Worm (Caenorhabditis elegans) whole organism, L2 larva: Measurements from ENCODE around the gene nas-19.

Source experiments
- C34F6.9 ChIP-seq: fragments of 150-350 bp; optimal IDR thresholded peaks from 2 replicates; lab custom pipeline; 2014; ENCODE audit warnings: missing biosample characterization, missing genetic modification characterization
- R02D3.7 ChIP-seq: fragments of 150-350 bp; optimal IDR thresholded peaks from 2 replicates; lab custom pipeline; 2014; ENCODE audit warnings: missing biosample characterization, missing genetic modification characterization
- Y55F3AM.14 ChIP-seq: fragments of 200-800 bp; sonication (Bioruptor generic); optimal IDR thresholded peaks from 2 replicates; lab custom pipeline; 2018; ENCODE audit warnings: mild to moderate bottlenecking, missing genetic modification characterization, missing compliant biosample characterization
- alr-1 ChIP-seq: fragments of 150-350 bp; optimal IDR thresholded peaks from 2 replicates; lab custom pipeline; 2014; ENCODE audit warnings: missing biosample characterization, missing genetic modification characterization
- ama-1 ChIP-seq: fragments of 150-350 bp; optimal IDR thresholded peaks from 2 replicates; lab custom pipeline; 2018; ENCODE audit warnings: inconsistent platforms
- blmp-1 ChIP-seq: sonication (generic microtip); optimal IDR thresholded peaks from 2 replicates; lab custom pipeline; 2017; ENCODE audit warnings: missing genetic modification characterization, mild to moderate bottlenecking, missing compliant biosample characterization, antibody characterized with exemption, moderate library complexity; ENCODE audit not compliant: insufficient read depth
- ceh-16 ChIP-seq: fragments of 150-350 bp; optimal IDR thresholded peaks from 2 replicates; lab custom pipeline; 2014; ENCODE audit warnings: missing biosample characterization, missing genetic modification characterization
- ceh-82 ChIP-seq: fragments of 150-350 bp; optimal IDR thresholded peaks from 2 replicates; lab custom pipeline; 2014; ENCODE audit warnings: missing biosample characterization, missing genetic modification characterization
- crh-2 ChIP-seq: sonication (generic microtip); optimal IDR thresholded peaks from 2 replicates; lab custom pipeline; 2017; ENCODE audit warnings: missing biosample characterization, missing genetic modification characterization
- dmd-4 ChIP-seq: sonication (generic microtip); optimal IDR thresholded peaks from 2 replicates; lab custom pipeline; 2017; ENCODE audit warnings: missing biosample characterization, missing genetic modification characterization
- egl-27 ChIP-seq: sonication (generic microtip); optimal IDR thresholded peaks from 3 replicates; lab custom pipeline; 2017; ENCODE audit warnings: missing biosample characterization, missing genetic modification reagents, missing genetic modification characterization
- elt-1 ChIP-seq: fragments of 150-350 bp; optimal IDR thresholded peaks from 2 replicates; lab custom pipeline; 2014; ENCODE audit warnings: missing biosample characterization, missing genetic modification characterization
- fos-1 ChIP-seq: fragments of 150-350 bp; optimal IDR thresholded peaks from 2 replicates; lab custom pipeline; 2014; ENCODE audit warnings: missing biosample characterization, missing genetic modification characterization
- gmeb-1 ChIP-seq: fragments of 150-350 bp; optimal IDR thresholded peaks from 2 replicates; lab custom pipeline; 2014; ENCODE audit warnings: missing biosample characterization, missing genetic modification characterization
- lin-11 ChIP-seq: fragments of 150-350 bp; sonication (generic microtip); optimal IDR thresholded peaks from 2 replicates; lab custom pipeline; 2014; ENCODE audit warnings: missing biosample characterization, missing genetic modification characterization, inconsistent platforms, mixed read lengths
- lin-13 ChIP-seq: fragments of 150-350 bp; optimal IDR thresholded peaks from 2 replicates; lab custom pipeline; 2014; ENCODE audit warnings: missing biosample characterization, missing genetic modification reagents, missing genetic modification characterization
- lsy-2 ChIP-seq, 2 experiments: fragments of 150-350 bp in 1 of 2; sonication (generic microtip) in 1 of 2; optimal IDR thresholded peaks; 2 replicates each; lab custom pipeline; 2014 to 2017; ENCODE audit warnings: missing biosample characterization in 2 of 2, missing genetic modification characterization in 2 of 2
- mab-5 ChIP-seq: fragments of 150-350 bp; optimal IDR thresholded peaks from 2 replicates; lab custom pipeline; 2014; ENCODE audit warnings: missing biosample characterization, missing genetic modification characterization
- mbf-1 ChIP-seq: sonication (generic microtip); optimal IDR thresholded peaks from 2 replicates; lab custom pipeline; 2017; ENCODE audit warnings: missing biosample characterization, missing genetic modification characterization
- nhr-10 ChIP-seq: sonication (generic microtip); optimal IDR thresholded peaks from 2 replicates; lab custom pipeline; 2017; ENCODE audit warnings: missing biosample characterization, missing genetic modification characterization
- nhr-11 ChIP-seq: fragments of 150-350 bp; optimal IDR thresholded peaks from 2 replicates; lab custom pipeline; 2014; ENCODE audit warnings: missing biosample characterization, missing genetic modification characterization
- nhr-12 ChIP-seq: fragments of 150-350 bp; optimal IDR thresholded peaks from 2 replicates; lab custom pipeline; 2014; ENCODE audit warnings: missing biosample characterization, missing genetic modification characterization
- nhr-129 ChIP-seq: fragments of 150-350 bp; optimal IDR thresholded peaks from 2 replicates; lab custom pipeline; 2014; ENCODE audit warnings: missing biosample characterization, missing genetic modification characterization
- nhr-23 ChIP-seq: fragments of 150-350 bp; optimal IDR thresholded peaks from 2 replicates; lab custom pipeline; 2014; ENCODE audit warnings: missing biosample characterization, missing genetic modification reagents, missing genetic modification characterization
- nhr-237 ChIP-seq: fragments of 150-350 bp; optimal IDR thresholded peaks from 2 replicates; lab custom pipeline; 2014; ENCODE audit warnings: missing biosample characterization, missing genetic modification characterization
- peb-1 ChIP-seq: fragments of 150-350 bp; optimal IDR thresholded peaks from 2 replicates; lab custom pipeline; 2014; ENCODE audit warnings: missing biosample characterization, missing genetic modification characterization
- sem-4 ChIP-seq: fragments of 150-350 bp; optimal IDR thresholded peaks from 2 replicates; lab custom pipeline; 2014; ENCODE audit warnings: missing biosample characterization, missing genetic modification reagents, missing genetic modification characterization
- skn-1 ChIP-seq: sonication (generic microtip); optimal IDR thresholded peaks from 2 replicates; lab custom pipeline; 2017; ENCODE audit warnings: missing biosample characterization, missing genetic modification characterization
- sma-9 ChIP-seq, 2 experiments: fragments of 150-350 bp in 1 of 2; sonication (generic microtip) in 1 of 2; optimal IDR thresholded peaks; 2 replicates each; lab custom pipeline; 2014 to 2016; ENCODE audit warnings: missing genetic modification characterization in 2 of 2, mild to moderate bottlenecking in 1 of 2, missing biosample characterization in 1 of 2, missing compliant biosample characterization in 1 of 2, missing genetic modification reagents in 1 of 2, moderate library complexity in 1 of 2
- snpc-4 ChIP-seq: fragments of 150-350 bp; optimal IDR thresholded peaks from 2 replicates; lab custom pipeline; 2014; ENCODE audit warnings: missing biosample characterization, missing genetic modification characterization
- unc-55 ChIP-seq: fragments of 150-350 bp; sonication (generic microtip); optimal IDR thresholded peaks from 3 replicates; lab custom pipeline; 2014; ENCODE audit warnings: missing biosample characterization, missing genetic modification reagents, missing genetic modification characterization
- unc-62 ChIP-seq: fragments of 150-350 bp; optimal IDR thresholded peaks from 2 replicates; lab custom pipeline; 2014; ENCODE audit warnings: missing biosample characterization, missing genetic modification reagents, missing genetic modification characterization
- zag-1 ChIP-seq: fragments of 150-350 bp; optimal IDR thresholded peaks from 2 replicates; lab custom pipeline; 2014; ENCODE audit warnings: missing biosample characterization, missing genetic modification characterization
- ztf-1 ChIP-seq: fragments of 200-800 bp; sonication (Bioruptor generic); conservative IDR thresholded peaks from 2 replicates; pipeline ENCODE4 v1.3.6; 2022; ENCODE audit warnings: missing genetic modification characterization, missing compliant biosample characterization
- ztf-11 ChIP-seq: sonication (generic microtip); optimal IDR thresholded peaks from 2 replicates; lab custom pipeline; 2017; ENCODE audit warnings: missing biosample characterization, missing genetic modification characterization
- ztf-4 ChIP-seq: fragments of 150-350 bp; optimal IDR thresholded peaks from 2 replicates; lab custom pipeline; 2014; ENCODE audit warnings: missing biosample characterization, missing genetic modification characterization

The nas-19 gene

DNA sequence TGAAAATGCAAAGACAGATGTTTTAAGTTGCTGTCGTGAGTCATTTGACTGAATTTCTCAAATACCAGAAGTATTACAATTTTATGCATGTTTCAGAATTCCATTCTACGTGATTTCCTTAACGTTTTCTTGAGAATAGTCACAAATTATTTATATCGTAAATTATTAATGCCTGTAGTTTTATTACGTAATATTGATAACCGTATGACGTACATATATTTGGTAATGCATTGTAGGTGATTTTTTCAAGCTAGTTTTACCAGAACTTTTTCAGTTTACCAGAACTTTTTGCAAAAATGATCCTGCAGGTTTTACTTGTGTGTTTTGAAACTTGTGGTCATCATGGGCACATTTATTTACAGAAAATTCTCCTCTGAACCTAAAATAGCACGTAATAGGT lies 28.6 kb downstream of the nas-19 start:
- TF ChIP-seq zag-1 = no peak
- TF ChIP-seq mbf-1 (tag; lab: Kevin White, UChicago) = no peak
- TF ChIP-seq peb-1 = no peak
- TF ChIP-seq lin-11 (tag; lab: Kevin White, UChicago) = no peak
- TF ChIP-seq unc-62 (GFP tag; lab: Kevin White, UChicago) = no peak
- no peak for TF ChIP-seq fos-1 (tag; lab: Kevin White, UChicago)
- no peak for TF ChIP-seq gmeb-1 (tag; lab: Kevin White, UChicago)
- TF ChIP-seq elt-1 (tag; lab: Kevin White, UChicago) = no peak
- no peak for TF ChIP-seq dmd-4
- no peak for TF ChIP-seq blmp-1 (tag; lab: Kevin White, UChicago)
- no peak for TF ChIP-seq ama-1 (lab: Kevin White, UChicago)
- no peak for TF ChIP-seq nhr-12 (tag; lab: Kevin White, UChicago)
- TF ChIP-seq nhr-10 = no peak

ce11 chrV:11372284-11372878 lies 30.1 kb downstream of the nas-19 start:
- no peak for TF ChIP-seq R02D3.7
- no peak for TF ChIP-seq nhr-129 (tag; lab: Kevin White, UChicago)
- TF ChIP-seq Y55F3AM.14 (GFP tag; lab: Kevin White, UChicago) = no peak
- no peak for TF ChIP-seq mbf-1 (tag; lab: Kevin White, UChicago)
- TF ChIP-seq ama-1 (lab: Kevin White, UChicago) = no peak
- no peak for TF ChIP-seq egl-27
- no peak for TF ChIP-seq mab-5
- TF ChIP-seq C34F6.9 = no peak
- TF ChIP-seq unc-55 (GFP tag; lab: Kevin White, UChicago) = no peak
- no peak for TF ChIP-seq ztf-1 (GFP tag; lab: Robert Waterston, UW)
- TF ChIP-seq alr-1 (tag; lab: Kevin White, UChicago) = no peak
- no peak for TF ChIP-seq elt-1 (tag; lab: Kevin White, UChicago)
- no peak for TF ChIP-seq sma-9 (GFP tag; optimal IDR thresholded peaks at IDR 0.05; lab: Kevin White, UChicago)
- TF ChIP-seq sma-9 (tag; optimal IDR thresholded peaks at IDR 0.05; lab: Kevin White, UChicago) = no peak

DNA sequence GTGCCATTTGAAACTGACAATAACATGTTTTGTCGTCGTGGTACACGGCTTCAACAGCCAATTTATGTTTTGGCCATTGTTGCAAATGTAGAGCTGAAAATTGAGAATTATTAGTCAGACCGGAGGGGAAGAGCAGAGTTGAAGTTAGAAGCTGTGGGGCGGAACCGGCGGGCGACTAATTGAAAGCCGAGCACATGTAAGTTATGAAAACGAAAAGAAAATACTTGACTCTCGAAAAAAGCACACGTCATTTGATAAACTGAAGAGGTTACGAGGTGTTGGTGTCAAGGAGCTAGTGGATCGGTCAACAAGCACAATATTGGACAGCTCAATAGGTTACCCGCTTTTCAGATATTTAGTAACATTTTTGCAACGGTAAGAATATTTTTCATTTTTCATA lies 36.4 kb downstream of the nas-19 start, which contains the start of gene dop-5:
Gene dop-5, minus strand, starts transcription at position 101 of the 400 bp plus-strand sequence.
- TF ChIP-seq crh-2 (tag; lab: Kevin White, UChicago) (no peak), lin-13 (GFP tag; lab: Kevin White, UChicago) (no peak), nhr-12 (tag; lab: Kevin White, UChicago) (no peak), unc-62 (GFP tag; lab: Kevin White, UChicago) (no peak), skn-1 (tag; lab: Kevin White, UChicago) (no peak), ztf-4 (tag; lab: Kevin White, UChicago) (no peak)

DNA sequence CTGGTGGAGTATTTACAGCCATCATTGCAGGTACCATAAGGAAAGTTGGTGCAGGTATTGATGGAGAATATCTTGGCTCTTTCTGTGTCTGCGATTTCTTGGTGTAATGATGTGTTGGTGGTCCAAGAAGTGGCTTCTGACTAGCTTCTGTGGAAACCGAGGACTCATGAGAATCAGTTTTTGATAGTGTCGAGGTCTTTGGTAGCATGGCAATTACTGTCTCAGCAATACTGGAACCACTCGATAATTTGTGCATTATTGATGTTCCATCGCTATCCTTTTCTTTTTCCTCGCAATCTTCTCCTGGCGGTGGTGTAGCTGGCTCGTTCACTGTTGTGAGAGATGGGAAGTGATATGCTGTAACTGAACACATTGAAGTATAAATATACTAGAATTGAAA lies 38.9 kb downstream of the nas-19 start:
- TF ChIP-seq peb-1 (no peak), C34F6.9 (no peak), sma-9 (GFP tag; optimal IDR thresholded peaks at IDR 0.05; lab: Kevin White, UChicago) (no peak), sma-9 (tag; optimal IDR thresholded peaks at IDR 0.05; lab: Kevin White, UChicago) (no peak), lsy-2 (tag; optimal IDR thresholded peaks at IDR 0.05; lab: Kevin White, UChicago) (no peak), nhr-237 (tag; lab: Kevin White, UChicago) (no peak), nhr-129 (tag; lab: Kevin White, UChicago) (no peak), ceh-82 (tag; lab: Kevin White, UChicago) (no peak), Y55F3AM.14 (GFP tag; lab: Kevin White, UChicago) (no peak), nhr-23 (tag; lab: Kevin White, UChicago) (no peak), ztf-11 (tag; lab: Kevin White, UChicago) (no peak), nhr-11 (tag; lab: Kevin White, UChicago) (no peak)
- TF ChIP-seq, all 48 proteins: peak for 0

ce11 chrV:11354264-11354663 lies 48.2 kb downstream of the nas-19 start:
- TF ChIP-seq ceh-82 (tag; lab: Kevin White, UChicago) (no peak), sem-4 (tag; lab: Kevin White, UChicago) (no peak), snpc-4 (tag; lab: Kevin White, UChicago) (no peak), ceh-16 (tag; lab: Kevin White, UChicago) (no peak), fos-1 (tag; lab: Kevin White, UChicago) (no peak)
